Fruit fly (Drosophila melanogaster) whole organism, embryonic: ENCODE measurements around the gene goe.

ENCODE experiments used
- Abd-B ChIP-seq: fragments of 200-800 bp; sonication (Bioruptor generic); optimal IDR thresholded peaks from 2 replicates; lab custom pipeline; 2018; ENCODE audit warnings: missing biosample characterization, mild to moderate bottlenecking, missing genetic modification characterization, moderate library complexity
- Bgb ChIP-seq: fragments of 200-800 bp; sonication (Bioruptor generic); IDR thresholded peaks from 2 replicates; pipeline ENCODE4 v1.3.6; 2022; ENCODE audit warnings: missing biosample characterization, missing genetic modification characterization; ENCODE audit not compliant: partially characterized antibody
- Blimp-1 ChIP-seq: fragments of 200-800 bp; sonication (Bioruptor generic); optimal IDR thresholded peaks from 3 replicates; lab custom pipeline; 2018; ENCODE audit warnings: missing biosample characterization, missing genetic modification characterization, mild to moderate bottlenecking, moderate library complexity, missing genetic modification reagents
- CG1024 ChIP-seq: fragments of 200-800 bp; sonication (Bioruptor generic); IDR thresholded peaks from 2 replicates; pipeline ENCODE4 v1.3.6; 2022; ENCODE audit warnings: missing biosample characterization, missing genetic modification characterization
- CG13287 ChIP-seq: fragments of 200-800 bp; sonication (Bioruptor generic); IDR thresholded peaks from 2 replicates; pipeline ENCODE4 v1.3.6; 2022; ENCODE audit warnings: missing biosample characterization, missing genetic modification characterization; ENCODE audit not compliant: partially characterized antibody
- CG13296 ChIP-seq: fragments of 200-800 bp; sonication (Bioruptor generic); optimal IDR thresholded peaks from 3 replicates; lab custom pipeline; 2018; ENCODE audit warnings: missing biosample characterization, mild to moderate bottlenecking, missing genetic modification characterization
- CG1832 ChIP-seq: fragments of 200-800 bp; sonication (Bioruptor generic); optimal IDR thresholded peaks from 2 replicates; lab custom pipeline; 2017; ENCODE audit warnings: missing biosample characterization, mild to moderate bottlenecking, missing genetic modification characterization, inconsistent platforms
- CG18764 ChIP-seq: fragments of 200-800 bp; sonication (Bioruptor generic); optimal IDR thresholded peaks from 3 replicates; lab custom pipeline; 2016; ENCODE audit warnings: missing biosample characterization, missing genetic modification characterization
- CG2116 ChIP-seq: fragments of 200-800 bp; sonication (Bioruptor generic); optimal IDR thresholded peaks from 3 replicates; lab custom pipeline; 2018; ENCODE audit warnings: missing biosample characterization, mild to moderate bottlenecking, missing genetic modification characterization
- CG2199 ChIP-seq: fragments of 200-800 bp; sonication (Bioruptor generic); IDR thresholded peaks from 3 replicates; pipeline ENCODE4 v1.3.6; 2022; ENCODE audit warnings: missing biosample characterization, missing genetic modification characterization
- CG2875 ChIP-seq: fragments of 200-800 bp; sonication (Bioruptor generic); optimal IDR thresholded peaks from 2 replicates; lab custom pipeline; 2017; ENCODE audit warnings: missing biosample characterization, mild to moderate bottlenecking, missing genetic modification characterization, missing genetic modification reagents
- CG34376 ChIP-seq: fragments of 200-800 bp; sonication (Bioruptor generic); optimal IDR thresholded peaks from 2 replicates; lab custom pipeline; 2018; ENCODE audit warnings: missing biosample characterization, mild to moderate bottlenecking, missing genetic modification characterization
- CG4404 ChIP-seq: fragments of 200-800 bp; sonication (Bioruptor generic); IDR thresholded peaks from 2 replicates; pipeline ENCODE4 v1.3.6; 2022; ENCODE audit warnings: missing biosample characterization, missing genetic modification characterization
- CG6254 ChIP-seq: fragments of 200-800 bp; sonication (Bioruptor generic); optimal IDR thresholded peaks from 3 replicates; lab custom pipeline; 2017; ENCODE audit warnings: mild to moderate bottlenecking, missing biosample characterization, missing genetic modification reagents, missing genetic modification characterization
- CG7556 ChIP-seq: fragments of 200-800 bp; sonication (Bioruptor generic); optimal IDR thresholded peaks from 2 replicates; lab custom pipeline; 2017; ENCODE audit warnings: missing biosample characterization, mild to moderate bottlenecking, missing genetic modification characterization
- CG8290 ChIP-seq, 3 experiments: fragments of 200-800 bp; sonication (Bioruptor generic); optimal IDR thresholded peaks; 2 replicates each; lab custom pipeline; 2016 to 2019; ENCODE audit warnings: missing biosample characterization in 3 of 3, missing genetic modification characterization in 3 of 3, mild to moderate bottlenecking in 2 of 3, moderate library complexity in 1 of 3
- CG8924 ChIP-seq: fragments of 200-800 bp; optimal IDR thresholded peaks from 3 replicates; lab custom pipeline; 2019; ENCODE audit warnings: missing biosample characterization, mild to moderate bottlenecking, missing genetic modification characterization, moderate library complexity
- Hsf ChIP-seq: fragments of 200-800 bp; sonication (Bioruptor generic); optimal IDR thresholded peaks from 3 replicates; lab custom pipeline; 2016; ENCODE audit warnings: missing biosample characterization, missing genetic modification characterization
- Med ChIP-seq: fragments of 200-800 bp; sonication (Bioruptor generic); peaks from one replicate; lab custom pipeline; 2016; ENCODE audit warnings: missing biosample characterization, missing genetic modification characterization, mild to moderate bottlenecking, inconsistent platforms, moderate library complexity
- Nf-YC ChIP-seq: fragments of 200-800 bp; optimal IDR thresholded peaks from 3 replicates; lab custom pipeline; 2019; ENCODE audit warnings: missing biosample characterization, mild to moderate bottlenecking, missing genetic modification characterization, moderate library complexity
- PHDP ChIP-seq: fragments of 200-800 bp; sonication (Bioruptor generic); optimal IDR thresholded peaks from 3 replicates; lab custom pipeline; 2018; ENCODE audit warnings: missing biosample characterization, mild to moderate bottlenecking, missing genetic modification characterization, moderate library complexity
- Ptx1 ChIP-seq: fragments of 200-800 bp; sonication (Bioruptor generic); IDR thresholded peaks from 2 replicates; pipeline ENCODE4 v1.3.6; 2022; ENCODE audit warnings: missing biosample characterization, missing genetic modification characterization
- Trl ChIP-seq, 3 experiments: fragments of >200 bp in 2 of 3; fragments of 200-800 bp in 1 of 3; sonication (Bioruptor generic) in 1 of 3; optimal IDR thresholded peaks; 2 replicates in 1 of 3; 3 replicates in 2 of 3; lab custom pipeline; 2016 to 2017; ENCODE audit warnings: missing biosample characterization in 1 of 3, missing genetic modification characterization in 1 of 3
- Vsx1 ChIP-seq: fragments of 200-800 bp; sonication (Bioruptor generic); optimal IDR thresholded peaks from 2 replicates; lab custom pipeline; 2017; ENCODE audit warnings: missing biosample characterization, mild to moderate bottlenecking, missing genetic modification characterization, missing genetic modification reagents
- az2 ChIP-seq: fragments of 200-800 bp; sonication (Bioruptor generic); optimal IDR thresholded peaks from 3 replicates; lab custom pipeline; 2016; ENCODE audit warnings: missing biosample characterization, missing genetic modification characterization
- cg ChIP-seq: fragments of 200-800 bp; sonication (Bioruptor generic); optimal IDR thresholded peaks from 3 replicates; lab custom pipeline; 2019; ENCODE audit warnings: missing biosample characterization, mild to moderate bottlenecking, missing genetic modification characterization, moderate library complexity
- crol ChIP-seq: fragments of 200-800 bp; sonication (Bioruptor generic); IDR thresholded peaks from 2 replicates; pipeline ENCODE4 v1.3.6; 2022; ENCODE audit warnings: missing biosample characterization, missing genetic modification characterization
- dan ChIP-seq: fragments of 200-800 bp; sonication (Bioruptor generic); IDR thresholded peaks from 2 replicates; pipeline ENCODE4 v1.3.6; 2022; ENCODE audit warnings: missing biosample characterization, missing genetic modification characterization
- ems ChIP-seq: fragments of 200-800 bp; sonication (Bioruptor generic); optimal IDR thresholded peaks from 3 replicates; lab custom pipeline; 2016; ENCODE audit warnings: missing biosample characterization, missing genetic modification characterization
- exex ChIP-seq: fragments of 200-800 bp; sonication (Bioruptor generic); optimal IDR thresholded peaks from 4 replicates; lab custom pipeline; 2018; ENCODE audit warnings: missing biosample characterization, mild to moderate bottlenecking, missing genetic modification characterization, moderate library complexity
- fd3F ChIP-seq: fragments of 200-800 bp; sonication (Bioruptor generic); optimal IDR thresholded peaks from 2 replicates; lab custom pipeline; 2018; ENCODE audit warnings: missing biosample characterization, mild to moderate bottlenecking, missing genetic modification characterization, moderate library complexity
- gce ChIP-seq: fragments of 200-800 bp; sonication (Bioruptor generic); IDR thresholded peaks from 3 replicates; pipeline ENCODE4 v1.3.6; 2022; ENCODE audit warnings: missing biosample characterization, missing genetic modification characterization
- gcm2 ChIP-seq: fragments of 200-800 bp; sonication (Bioruptor generic); optimal IDR thresholded peaks from 2 replicates; lab custom pipeline; 2016; ENCODE audit warnings: missing biosample characterization, missing genetic modification characterization
- grau ChIP-seq: fragments of 200-800 bp; optimal IDR thresholded peaks from 3 replicates; lab custom pipeline; 2019; ENCODE audit warnings: missing biosample characterization, mild to moderate bottlenecking, missing genetic modification characterization, moderate library complexity
- lab ChIP-seq: fragments of 200-800 bp; sonication (Bioruptor generic); optimal IDR thresholded peaks from 3 replicates; lab custom pipeline; 2017; ENCODE audit warnings: missing biosample characterization, missing genetic modification characterization, mild to moderate bottlenecking, moderate library complexity, missing genetic modification reagents
- lmd ChIP-seq: fragments of 200-800 bp; sonication (Bioruptor generic); IDR thresholded peaks from 2 replicates; pipeline ENCODE4 v1.3.6; 2022; ENCODE audit warnings: missing biosample characterization, missing genetic modification characterization
- luna ChIP-seq: fragments of 200-800 bp; sonication (Bioruptor generic); optimal IDR thresholded peaks from 2 replicates; lab custom pipeline; 2016; ENCODE audit warnings: missing biosample characterization, missing genetic modification characterization
- mirr ChIP-seq: fragments of 200-800 bp; sonication (Bioruptor generic); optimal IDR thresholded peaks from 3 replicates; lab custom pipeline; 2018; ENCODE audit warnings: missing biosample characterization, mild to moderate bottlenecking, missing genetic modification characterization
- pum ChIP-seq: fragments of 200-800 bp; sonication (Bioruptor generic); optimal IDR thresholded peaks from 2 replicates; lab custom pipeline; 2016; ENCODE audit warnings: missing biosample characterization, missing genetic modification characterization
- salm ChIP-seq: fragments of 200-800 bp; sonication (Bioruptor generic); optimal IDR thresholded peaks from 2 replicates; lab custom pipeline; 2018; ENCODE audit warnings: missing biosample characterization, mild to moderate bottlenecking, missing genetic modification characterization
- sna ChIP-seq: fragments of 200-800 bp; sonication (Bioruptor generic); IDR thresholded peaks from 2 replicates; pipeline ENCODE4 v1.3.6; 2022; ENCODE audit warnings: missing biosample characterization, missing genetic modification characterization; ENCODE audit not compliant: partially characterized antibody
- sug ChIP-seq: fragments of 200-800 bp; optimal IDR thresholded peaks from 2 replicates; lab custom pipeline; 2019; ENCODE audit warnings: missing biosample characterization, mild to moderate bottlenecking, missing genetic modification characterization, moderate library complexity
- tgo ChIP-seq: fragments of 200-800 bp; sonication (Bioruptor generic); IDR thresholded peaks from 3 replicates; pipeline ENCODE4 v1.3.6; 2022; ENCODE audit warnings: missing biosample characterization, missing genetic modification characterization

Gene goe

DNA sequence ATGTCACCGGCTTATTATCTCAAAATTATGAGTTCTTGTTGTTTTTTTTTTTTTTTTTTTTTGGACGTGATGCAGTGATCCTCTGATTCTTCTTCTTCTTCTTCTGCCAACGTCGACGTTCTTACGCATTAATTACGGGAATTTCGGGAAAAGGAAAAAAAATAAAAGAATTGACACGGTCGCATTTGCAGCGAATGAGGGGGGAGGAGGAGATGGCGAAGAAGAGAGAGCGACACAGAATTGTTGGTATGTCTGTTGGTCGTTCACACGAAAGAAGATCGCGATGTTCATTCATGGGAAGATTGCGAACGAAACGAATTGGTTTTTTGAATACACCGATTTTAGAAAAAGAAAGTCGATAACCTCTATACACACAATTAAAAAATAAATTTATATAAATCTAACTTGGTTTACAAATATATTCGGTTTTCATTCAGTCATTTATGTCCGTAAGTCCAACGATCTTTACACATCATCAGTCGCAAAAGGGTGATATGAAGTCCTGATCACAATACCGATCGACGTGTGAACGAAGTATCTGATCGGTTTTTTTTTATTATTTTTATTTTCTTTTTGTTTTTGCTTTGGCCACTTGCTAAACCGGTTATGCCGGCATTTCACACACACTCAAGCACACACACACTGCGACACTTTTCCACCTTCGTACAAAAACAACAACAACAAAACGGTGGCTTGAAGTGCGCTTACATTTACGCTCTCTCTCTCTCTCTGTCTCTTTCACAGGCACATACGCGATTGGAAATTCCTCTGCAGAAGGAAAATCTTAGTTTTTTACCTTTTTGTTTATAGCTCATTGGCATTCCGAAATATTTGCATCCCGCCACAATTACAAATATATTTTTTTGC lies 765 bp downstream of the goe start (continued):
- TF ChIP-seq PHDP (tag; lab: Kevin White, UChicago) (peak; percentile 84), CG2875 (GFP tag; lab: Kevin White, UChicago) (peak; percentile 44), CG6254 (GFP tag; lab: Kevin White, UChicago) (peak; percentile 70), sna (GFP tag; lab: Robert Waterston, UW) (no peak), CG7556 (GFP tag; lab: Kevin White, UChicago) (peak; percentile 78), lmd (GFP tag; lab: Robert Waterston, UW) (peak; percentile 60), Hsf (GFP tag; lab: Kevin White, UChicago) (peak; percentile 33), Trl (optimal IDR thresholded peaks at IDR 0.05; lab: Kevin White, UChicago) (peak in 1 of 2 experiments; percentile 48), Trl (GFP tag; optimal IDR thresholded peaks at IDR 0.05; lab: Kevin White, UChicago) (no peak), gce (GFP tag; lab: Robert Waterston, UW) (no peak; the same call in 2 of the 3 replicates), Ptx1 (GFP tag; lab: Robert Waterston, UW) (peak; percentile 61), tgo (peak; percentile 47; the same call in 1 of the 3 replicates), Blimp-1 (GFP tag; lab: Kevin White, UChicago) (peak; percentile 77), pum (GFP tag; lab: Kevin White, UChicago) (peak; percentile 7), az2 (GFP tag; lab: Kevin White, UChicago) (peak; percentile 56), ems (GFP tag; lab: Kevin White, UChicago) (no peak), CG13287 (GFP tag; lab: Robert Waterston, UW) (no peak), CG13296 (GFP tag; lab: Kevin White, UChicago) (peak; percentile 82), Bgb (no peak), CG1832 (GFP tag; lab: Kevin White, UChicago) (peak; percentile 4), grau (peak; percentile 81)

DNA sequence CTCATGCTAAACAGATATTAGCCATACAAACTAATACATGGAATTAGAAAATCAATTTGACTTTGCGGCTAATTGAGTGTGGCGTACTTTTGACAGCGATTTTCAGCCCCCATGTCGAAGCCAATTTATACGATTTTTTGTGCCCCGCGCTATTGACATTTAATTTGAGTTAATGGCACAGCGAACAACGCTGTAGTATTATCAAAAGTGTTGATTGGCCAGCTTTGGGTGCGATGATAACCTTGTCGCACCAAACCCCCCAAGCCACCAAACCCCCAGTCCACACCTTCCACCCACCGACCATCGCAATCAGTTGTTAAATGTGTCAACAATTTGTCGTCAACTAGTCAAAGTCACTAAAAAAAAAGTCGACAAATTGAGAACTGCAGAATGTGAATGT lies 2.4 kb downstream of the goe start:
- no peak for TF ChIP-seq CG1024
- peak; percentile 80 for TF ChIP-seq exex (tag; lab: Kevin White, UChicago)
- no peak for TF ChIP-seq CG8290 (GFP tag; optimal IDR thresholded peaks at IDR 0.05; lab: Kevin White, UChicago)
- TF ChIP-seq CG8290 (tag; optimal IDR thresholded peaks at IDR 0.05; lab: Kevin White, UChicago): peak in 1 of 2 experiments; percentile 4
- TF ChIP-seq cg (GFP tag; lab: Kevin White, UChicago): no peak
- TF ChIP-seq sug (tag; lab: Kevin White, UChicago): peak; percentile 68
- no peak for TF ChIP-seq luna (GFP tag; lab: Kevin White, UChicago)
- no peak for TF ChIP-seq CG18764
- peak; percentile 25 for TF ChIP-seq Vsx1
- TF ChIP-seq crol (GFP tag; lab: Robert Waterston, UW): peak; percentile 51
- TF ChIP-seq Nf-YC: peak; percentile 46
- TF ChIP-seq dan (GFP tag; lab: Robert Waterston, UW): no peak
- TF ChIP-seq CG8924: no peak
- TF ChIP-seq CG2116 (GFP tag; lab: Kevin White, UChicago): no peak
- TF ChIP-seq salm: no peak
- TF ChIP-seq gcm2: no peak
- TF ChIP-seq lab (GFP tag; lab: Kevin White, UChicago): peak; percentile 3
- peak; percentile 20 for TF ChIP-seq mirr (GFP tag; lab: Kevin White, UChicago)
- TF ChIP-seq Med (GFP tag; lab: Kevin White, UChicago): no peak
- TF ChIP-seq CG2199 (GFP tag; lab: Robert Waterston, UW): 0 out of 3 replicates have a peak, but pooled peaks have one; percentile 17
- no peak for TF ChIP-seq fd3F (GFP tag; lab: Kevin White, UChicago)
- TF ChIP-seq Abd-B: no peak
- peak; percentile 64 for TF ChIP-seq CG34376 (GFP tag; lab: Kevin White, UChicago)
- no peak for TF ChIP-seq CG4404 (GFP tag; lab: Robert Waterston, UW)
